Fruit fly (Drosophila melanogaster): ENCODE results near the gene scf.
A peak's percentile ranks its signal among the peaks of the same experiment; 100 is the strongest.

scf gene

dm6 chr3L:1319097-1319725, 20.7 kb downstream of the scf start (continued):
- peak; percentile 92 for TF ChIP-seq dmrt99B (tag; optimal IDR thresholded peaks at IDR 0.05)
- TF ChIP-seq CkIIα-i1 (GFP tag; IDR thresholded peaks at IDR 0.05), result no peak
- peak; percentile 56 for TF ChIP-seq org-1 (GFP tag; optimal IDR thresholded peaks at IDR 0.05)
- peak; percentile 88 for TF ChIP-seq Asciz (GFP tag; optimal IDR thresholded peaks at IDR 0.05)
- TF ChIP-seq CG14860 (GFP tag; IDR thresholded peaks at IDR 0.05; ENCODE audit: partially characterized antibody), result no peak
- TF ChIP-seq unc-4 (GFP tag; IDR thresholded peaks at IDR 0.05; ENCODE audit: partially characterized antibody), result no peak
- TF ChIP-seq CG7786 (GFP tag; optimal IDR thresholded peaks at IDR 0.05), result peak; percentile 52
- TF ChIP-seq cg (GFP tag; optimal IDR thresholded peaks at IDR 0.05), result no peak
- TF ChIP-seq Adf1 (GFP tag; IDR thresholded peaks at IDR 0.05), result no peak
- peak; percentile 89 for TF ChIP-seq CG1603 (tag; optimal IDR thresholded peaks at IDR 0.05)
- TF ChIP-seq CG13775 (GFP tag; optimal IDR thresholded peaks at IDR 0.05), result peak; percentile 52
- TF ChIP-seq Doc3 (GFP tag; IDR thresholded peaks at IDR 0.05; ENCODE audit: partially characterized antibody), result no peak
- peak; percentile 89 for TF ChIP-seq CG11504 (tag; optimal IDR thresholded peaks at IDR 0.05)
- no peak; the same call in 1 of the 2 replicates for TF ChIP-seq CG17612 (GFP tag; IDR thresholded peaks at IDR 0.05)
- TF ChIP-seq ac (GFP tag; optimal IDR thresholded peaks at IDR 0.05), result no peak
- peak; percentile 61 for TF ChIP-seq Chrac-16 (GFP tag; optimal IDR thresholded peaks at IDR 0.05)
- no peak for TF ChIP-seq rib (GFP tag; IDR thresholded peaks at IDR 0.05)
- TF ChIP-seq ERR (GFP tag; optimal IDR thresholded peaks at IDR 0.05), result no peak
- no peak for TF ChIP-seq CG7963 (GFP tag; IDR thresholded peaks at IDR 0.05; ENCODE audit: partially characterized antibody)
- TF ChIP-seq CG9609 (GFP tag; optimal IDR thresholded peaks at IDR 0.05), result peak; percentile 64
- no peak for TF ChIP-seq fd102C (GFP tag; optimal IDR thresholded peaks at IDR 0.05)
- peak; percentile 62 for TF ChIP-seq CG31388 (GFP tag; optimal IDR thresholded peaks at IDR 0.05)
- TF ChIP-seq Dbx (GFP tag; IDR thresholded peaks at IDR 0.05), result peak; percentile 53; the same call in 1 of the 3 replicates
- TF ChIP-seq CG13123 (GFP tag; optimal IDR thresholded peaks at IDR 0.05), result peak; percentile 25
- TF ChIP-seq CG4328 (GFP tag; optimal IDR thresholded peaks at IDR 0.05), result no peak
- TF ChIP-seq CG5245 (GFP tag; optimal IDR thresholded peaks at IDR 0.05), result peak; percentile 82
- peak; percentile 66 for TF ChIP-seq CG33213 (GFP tag; optimal IDR thresholded peaks at IDR 0.05)
- TF ChIP-seq NFAT (GFP tag; IDR thresholded peaks at IDR 0.05), result no peak
- TF ChIP-seq CG13296 (GFP tag; optimal IDR thresholded peaks at IDR 0.05), result peak; percentile 26
- TF ChIP-seq CG1529 (GFP tag; optimal IDR thresholded peaks at IDR 0.05), result peak; percentile 81
- TF ChIP-seq CG12744 (GFP tag; optimal IDR thresholded peaks at IDR 0.05), result no peak
- TF ChIP-seq oc (tag; optimal IDR thresholded peaks at IDR 0.05), result peak; percentile 85
- peak; percentile 88 for TF ChIP-seq ara (GFP tag; IDR thresholded peaks at IDR 0.05)
- peak; percentile 32 for TF ChIP-seq CG9817 (tag; optimal IDR thresholded peaks at IDR 0.05)
- peak; percentile 2 for TF ChIP-seq crc (GFP tag; optimal IDR thresholded peaks at IDR 0.05)
- no peak for TF ChIP-seq Hmr (GFP tag; optimal IDR thresholded peaks at IDR 0.05)
- TF ChIP-seq Blimp-1 (GFP tag; optimal IDR thresholded peaks at IDR 0.05), result peak; percentile 85
- TF ChIP-seq NfI (GFP tag; optimal IDR thresholded peaks at IDR 0.05), result peak; percentile 80
- TF ChIP-seq Bdp1 (GFP tag; optimal IDR thresholded peaks at IDR 0.05), result peak; percentile 61
- peak; percentile 68; the same call in 2 of the 3 replicates for TF ChIP-seq dysf (GFP tag; IDR thresholded peaks at IDR 0.05)
- peak; percentile 28 for TF ChIP-seq Deaf1 (tag; optimal IDR thresholded peaks at IDR 0.05)
- TF ChIP-seq CG14667 (GFP tag; IDR thresholded peaks at IDR 0.05), result peak; percentile 41; the same call in 1 of the 2 replicates
- TF ChIP-seq CG10321 (GFP tag; IDR thresholded peaks at IDR 0.05), result no peak
- peak; percentile 69 for TF ChIP-seq pum (GFP tag; optimal IDR thresholded peaks at IDR 0.05)
- TF ChIP-seq prd (optimal IDR thresholded peaks at IDR 0.05), result no peak
- TF ChIP-seq prd (GFP tag; IDR thresholded peaks at IDR 0.05), result peak; percentile 85
- TF ChIP-seq mld (GFP tag; IDR thresholded peaks at IDR 0.05; ENCODE audit: partially characterized antibody), result no peak
- no peak for TF ChIP-seq luna (GFP tag; optimal IDR thresholded peaks at IDR 0.05)
- no peak for TF ChIP-seq YL-1 (GFP tag; optimal IDR thresholded peaks at IDR 0.05)
- peak; percentile 42; the same call in 1 of the 2 replicates for TF ChIP-seq Gsc (GFP tag; IDR thresholded peaks at IDR 0.05)
